Fruit fly (Drosophila melanogaster) whole organism, embryonic: Measurements from ENCODE around the gene CG14207.

Source experiments
- CG1024 ChIP-seq: fragments of 200-800 bp; sonication (Bioruptor generic); IDR thresholded peaks from 2 replicates; pipeline ENCODE4 v1.3.6; 2022; ENCODE audit warnings: missing biosample characterization, missing genetic modification characterization
- CG10462 ChIP-seq: fragments of 200-800 bp; sonication (Bioruptor generic); optimal IDR thresholded peaks from 2 replicates; lab custom pipeline; 2016; ENCODE audit warnings: missing biosample characterization, missing genetic modification characterization
- CG18011 ChIP-seq: fragments of 200-800 bp; sonication (Bioruptor generic); optimal IDR thresholded peaks from 2 replicates; lab custom pipeline; 2017; ENCODE audit warnings: missing biosample characterization, missing genetic modification characterization, mild to moderate bottlenecking, moderate library complexity, missing genotype
- CG34224 ChIP-seq: fragments of 200-800 bp; sonication (Bioruptor generic); IDR thresholded peaks from 3 replicates; pipeline ENCODE4 v1.3.6; 2022; ENCODE audit warnings: missing biosample characterization, missing genetic modification characterization; ENCODE audit not compliant: partially characterized antibody
- CG6689 ChIP-seq: fragments of 200-800 bp; sonication (Bioruptor generic); IDR thresholded peaks from 2 replicates; pipeline ENCODE4 v1.3.6; 2022; ENCODE audit warnings: missing biosample characterization, missing genetic modification characterization
- CG7987 ChIP-seq: fragments of 200-800 bp; sonication (Bioruptor generic); optimal IDR thresholded peaks from 2 replicates; lab custom pipeline; 2018; ENCODE audit warnings: missing biosample characterization, mild to moderate bottlenecking, missing genetic modification characterization, moderate library complexity
- Dek ChIP-seq: fragments of 200-800 bp; sonication (Bioruptor generic); optimal IDR thresholded peaks from 3 replicates; lab custom pipeline; 2019; ENCODE audit warnings: missing biosample characterization, mild to moderate bottlenecking, missing genetic modification characterization, moderate library complexity
- Eip74EF ChIP-seq, 2 experiments: fragments of 200-800 bp in 1 of 2; fragments of >200 bp in 1 of 2; sonication (Bioruptor generic) in 1 of 2; optimal IDR thresholded peaks; 2 replicates each; lab custom pipeline; 2017 to 2019; ENCODE audit warnings: missing biosample characterization in 2 of 2, missing genetic modification characterization in 2 of 2, mild to moderate bottlenecking in 1 of 2, moderate library complexity in 1 of 2
- Mes4 ChIP-seq: fragments of 200-800 bp; sonication (Bioruptor generic); optimal IDR thresholded peaks from 2 replicates; lab custom pipeline; 2016; ENCODE audit warnings: missing biosample characterization, missing genetic modification characterization
- kay ChIP-seq: fragments of 200-800 bp; sonication (Bioruptor generic); optimal IDR thresholded peaks from 2 replicates; lab custom pipeline; 2016; ENCODE audit warnings: missing biosample characterization, missing genetic modification characterization

DNA sequence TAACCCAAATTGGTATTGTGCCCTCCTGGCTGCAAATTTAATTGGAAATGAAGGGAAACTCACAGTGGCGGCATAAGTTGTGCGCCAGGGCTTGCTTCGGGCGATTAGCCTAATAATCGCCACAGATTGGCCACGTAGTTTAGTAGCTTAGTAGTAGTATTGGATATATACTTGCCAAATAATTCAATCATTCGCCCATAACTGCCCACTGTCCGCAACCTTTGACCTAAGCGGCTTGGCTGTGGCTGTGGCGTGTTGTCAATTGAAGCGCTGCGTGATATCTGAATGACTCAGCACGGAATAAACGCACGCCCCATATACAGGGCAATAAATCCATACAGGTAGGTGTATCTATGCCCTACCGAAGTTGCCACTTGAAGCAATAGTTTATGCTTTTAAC, 2.0 kb downstream of the CG14207 start:
- TF ChIP-seq CG7987 (no peak), Eip74EF (GFP tag; optimal IDR thresholded peaks at IDR 0.05; lab: Kevin White, UChicago) (no peak), CG6689 (GFP tag; lab: Robert Waterston, UW) (no peak), kay (GFP tag; lab: Kevin White, UChicago) (no peak), CG34224 (GFP tag; lab: Robert Waterston, UW) (no peak), Mes4 (GFP tag; lab: Kevin White, UChicago) (no peak), CG10462 (GFP tag; lab: Kevin White, UChicago) (no peak), CG18011 (no peak), Dek (tag; lab: Kevin White, UChicago) (no peak), CG1024 (GFP tag; lab: Robert Waterston, UW) (no peak)
